Fruit fly (Drosophila melanogaster) whole organism, adult: ENCODE measurements around the gene Dnai2.

Experiments used
- CG11617 ChIP-seq: fragments of 200-800 bp; sonication (Bioruptor generic); optimal IDR thresholded peaks from 2 replicates; lab custom pipeline; 2017; ENCODE audit warnings: mild to moderate bottlenecking, missing biosample characterization, missing genetic modification reagents, missing genetic modification characterization
- CG12768 ChIP-seq: fragments of 200-800 bp; sonication (Bioruptor generic); optimal IDR thresholded peaks from 2 replicates; lab custom pipeline; 2017; ENCODE audit warnings: missing biosample characterization, missing genetic modification characterization, mild to moderate bottlenecking, moderate library complexity, missing genetic modification reagents
- CG14711 ChIP-seq: fragments of 200-800 bp; sonication (Bioruptor generic); optimal IDR thresholded peaks from 2 replicates; lab custom pipeline; 2018; ENCODE audit warnings: missing biosample characterization, mild to moderate bottlenecking, missing genetic modification characterization, moderate library complexity
- CG1620 ChIP-seq: fragments of 200-800 bp; sonication (Bioruptor generic); optimal IDR thresholded peaks from 2 replicates; lab custom pipeline; 2016; ENCODE audit warnings: missing biosample characterization, missing genetic modification characterization
- CG33017 ChIP-seq: fragments of 200-800 bp; sonication (Bioruptor generic); optimal IDR thresholded peaks from 2 replicates; lab custom pipeline; 2018; ENCODE audit warnings: missing biosample characterization, mild to moderate bottlenecking, missing genetic modification characterization, moderate library complexity
- CG5204 ChIP-seq: fragments of 200-800 bp; sonication (Bioruptor generic); optimal IDR thresholded peaks from 2 replicates; lab custom pipeline; 2016; ENCODE audit warnings: missing biosample characterization, missing genetic modification characterization
- CG7045 ChIP-seq: fragments of 200-800 bp; sonication (Bioruptor generic); optimal IDR thresholded peaks from 2 replicates; lab custom pipeline; 2017; ENCODE audit warnings: missing biosample characterization, mild to moderate bottlenecking, missing genetic modification characterization
- CG7101 ChIP-seq: fragments of 200-800 bp; sonication (Bioruptor generic); optimal IDR thresholded peaks from 2 replicates; lab custom pipeline; 2018; ENCODE audit warnings: missing biosample characterization, mild to moderate bottlenecking, missing genetic modification characterization, moderate library complexity
- Clk ChIP-seq: fragments of 200-800 bp; sonication (Bioruptor generic); optimal IDR thresholded peaks from 2 replicates; lab custom pipeline; 2017; ENCODE audit warnings: missing biosample characterization, missing genetic modification characterization
- Crg-1 ChIP-seq: fragments of 200-800 bp; sonication (Bioruptor generic); optimal IDR thresholded peaks from 2 replicates; lab custom pipeline; 2016; ENCODE audit warnings: missing biosample characterization, missing genetic modification characterization
- Hr96 ChIP-seq: fragments of 200-800 bp; sonication (Bioruptor generic); optimal IDR thresholded peaks from 2 replicates; lab custom pipeline; 2016; ENCODE audit warnings: missing biosample characterization, missing genetic modification characterization
- Mnt ChIP-seq: fragments of 200-800 bp; sonication (Bioruptor generic); optimal IDR thresholded peaks from 2 replicates; lab custom pipeline; 2016; ENCODE audit warnings: missing biosample characterization, mild to moderate bottlenecking, missing genetic modification characterization
- bab1 ChIP-seq: fragments of 200-800 bp; sonication (Bioruptor generic); optimal IDR thresholded peaks from 3 replicates; lab custom pipeline; 2019; ENCODE audit warnings: missing biosample characterization, mild to moderate bottlenecking, missing genetic modification characterization, moderate library complexity
- cic ChIP-seq: fragments of 200-800 bp; sonication (Bioruptor generic); optimal IDR thresholded peaks from 2 replicates; lab custom pipeline; 2017; ENCODE audit warnings: missing biosample characterization, mild to moderate bottlenecking, missing genetic modification characterization, moderate library complexity
- cnc ChIP-seq, 2 experiments: fragments of >200 bp; optimal IDR thresholded peaks; 2 replicates each; lab custom pipeline; 2017
- kay ChIP-seq: fragments of 200-800 bp; sonication (Bioruptor generic); peaks from one replicate; lab custom pipeline; 2016; ENCODE audit warnings: missing biosample characterization, missing genetic modification characterization, borderline replicate concordance
- ovo ChIP-seq: fragments of 200-800 bp; sonication (Bioruptor generic); optimal IDR thresholded peaks from 2 replicates; lab custom pipeline; 2016; ENCODE audit warnings: missing biosample characterization, missing genetic modification characterization
- pad ChIP-seq: fragments of 200-800 bp; sonication (Bioruptor generic); optimal IDR thresholded peaks from 3 replicates; lab custom pipeline; 2017; ENCODE audit warnings: missing biosample characterization, missing genetic modification characterization, mild to moderate bottlenecking, moderate library complexity, missing genetic modification reagents
- tj ChIP-seq: fragments of 200-800 bp; sonication (Bioruptor generic); optimal IDR thresholded peaks from 3 replicates; lab custom pipeline; 2017; ENCODE audit warnings: missing biosample characterization, mild to moderate bottlenecking, missing genetic modification characterization, moderate library complexity
- toe ChIP-seq: fragments of 200-800 bp; sonication (Bioruptor generic); optimal IDR thresholded peaks from 2 replicates; lab custom pipeline; 2016; ENCODE audit warnings: missing biosample characterization, missing genetic modification characterization

Dnai2 gene

DNA sequence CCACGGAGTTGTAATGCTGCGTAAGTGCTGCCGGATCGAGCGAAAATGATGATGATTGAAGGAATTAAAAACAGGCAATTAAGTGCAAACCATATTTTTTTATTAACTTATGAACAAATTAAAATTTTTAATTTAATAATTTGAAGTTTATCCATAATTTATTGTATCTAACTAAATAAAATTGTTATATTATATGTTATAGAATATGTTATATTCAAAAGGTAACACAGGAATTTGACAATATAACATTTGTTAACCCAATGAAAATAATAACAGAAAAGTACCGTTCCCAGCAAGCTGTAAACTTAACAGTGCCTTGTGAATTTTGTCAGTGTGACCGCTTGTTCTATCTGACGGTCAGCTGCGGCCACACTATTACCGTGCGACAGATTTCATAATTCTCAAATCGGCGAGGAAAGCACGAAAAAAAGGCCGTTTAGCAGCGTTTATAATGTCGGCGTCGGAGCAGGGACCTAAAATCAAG, 9.6 kb upstream of the Dnai2 start, which contains the start of the genes Ccdc56 and mtTFB1:
TSS of gene Ccdc56 (plus strand) at position 347 of the 484 bp plus-strand sequence.
TSS of gene mtTFB1 (plus strand) at position 347 of the 484 bp plus-strand sequence.
- TF ChIP-seq cic (no peak), Hr96 (GFP tag; lab: Kevin White, UChicago) (peak; percentile 3), CG14711 (no peak), CG7045 (GFP tag; lab: Kevin White, UChicago) (no peak), tj (GFP tag; lab: Kevin White, UChicago) (no peak), Mnt (GFP tag; lab: Kevin White, UChicago) (peak; percentile 50), cnc (optimal IDR thresholded peaks at IDR 0.05; lab: Kevin White, UChicago) (no peak)

DNA sequence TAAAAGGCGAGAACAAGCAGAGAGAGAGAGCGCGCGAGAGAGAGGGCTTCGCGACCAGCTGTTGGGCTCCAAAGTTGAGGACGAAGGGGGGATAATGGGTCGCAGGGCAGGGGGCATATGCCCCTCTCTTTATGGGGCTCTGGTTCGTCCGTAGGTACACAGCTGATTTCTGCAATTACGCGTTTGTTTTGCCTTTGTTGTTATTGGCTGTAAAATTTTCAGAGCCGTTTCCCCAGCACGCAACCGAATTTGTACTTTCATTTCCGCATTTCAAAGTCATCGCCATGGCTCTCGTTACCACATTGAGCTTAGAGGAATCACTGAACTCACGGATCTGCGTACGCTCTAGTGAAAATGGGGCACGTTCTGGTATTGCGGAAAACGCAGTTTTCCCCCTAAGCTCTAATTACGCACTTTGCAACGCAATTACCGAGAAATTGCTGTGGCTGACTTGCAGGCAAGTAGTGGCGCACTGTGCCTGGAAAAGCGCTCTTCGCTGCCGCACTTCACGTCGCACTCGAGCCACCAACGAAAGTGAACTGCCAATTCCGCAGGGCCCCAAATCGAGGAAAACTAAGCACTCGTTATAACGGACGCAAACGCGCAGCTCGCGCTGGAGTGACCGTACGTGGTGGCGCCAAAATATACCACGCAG, 9.0 kb upstream of the Dnai2 start, which contains the start of gene CG11658:
TSS of gene CG11658 (minus strand) at position 576 of the 655 bp plus-strand sequence.
- no peak for TF ChIP-seq CG7101
- TF ChIP-seq toe (GFP tag; lab: Kevin White, UChicago) = no peak
- no peak for TF ChIP-seq CG1620 (GFP tag; lab: Kevin White, UChicago)
- peak; percentile 35 for TF ChIP-seq CG11617
- TF ChIP-seq CG12768 (GFP tag; lab: Kevin White, UChicago) = peak; percentile 54
- TF ChIP-seq bab1 (GFP tag; lab: Kevin White, UChicago) = peak; percentile 77
- TF ChIP-seq Clk = no peak
- TF ChIP-seq cic = peak; percentile 73
- TF ChIP-seq ovo (GFP tag; lab: Kevin White, UChicago) = no peak
- no peak for TF ChIP-seq Hr96 (GFP tag; lab: Kevin White, UChicago)
- no peak for TF ChIP-seq CG5204 (GFP tag; lab: Kevin White, UChicago)
- peak; percentile 69 for TF ChIP-seq pad (GFP tag; lab: Kevin White, UChicago)
- TF ChIP-seq cnc (optimal IDR thresholded peaks at IDR 0.05; lab: Kevin White, UChicago) = no peak

DNA sequence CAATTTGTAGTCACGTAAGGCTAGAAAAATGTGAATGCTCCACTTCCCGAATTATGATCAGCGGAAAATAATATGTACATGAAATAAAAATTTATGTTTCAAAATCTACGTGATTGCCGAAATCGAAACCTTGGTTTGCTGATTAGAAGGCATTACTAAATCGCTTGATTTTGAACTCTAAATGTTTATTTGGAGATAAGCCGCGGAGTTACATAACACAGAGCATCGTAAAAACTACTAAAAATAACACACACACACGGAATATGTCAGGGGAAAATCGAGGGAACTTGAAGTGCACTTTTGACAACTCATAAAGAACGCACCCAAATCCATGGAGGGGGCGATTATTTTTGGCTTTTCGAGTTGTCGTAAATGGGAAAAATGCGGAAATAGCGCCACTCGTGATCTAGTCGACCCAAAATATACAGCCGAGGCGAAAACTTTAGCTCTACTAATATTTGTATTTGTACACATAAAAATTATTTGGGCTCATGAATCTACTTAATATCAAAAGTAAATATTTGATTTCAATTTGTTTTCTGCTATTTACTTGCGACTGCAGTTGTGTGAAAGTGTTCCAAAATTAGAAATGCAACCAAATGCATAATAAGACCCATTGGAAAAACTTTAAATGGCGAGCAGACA, 6.0 kb upstream of the Dnai2 start:
- TF ChIP-seq toe (GFP tag; lab: Kevin White, UChicago) = no peak
- TF ChIP-seq tj (GFP tag; lab: Kevin White, UChicago) = no peak
- no peak for TF ChIP-seq kay (GFP tag; lab: Kevin White, UChicago)
- no peak for TF ChIP-seq Hr96 (GFP tag; lab: Kevin White, UChicago)
- TF ChIP-seq Clk = no peak
- no peak for TF ChIP-seq CG33017 (tag; lab: Kevin White, UChicago)
- no peak for TF ChIP-seq CG5204 (GFP tag; lab: Kevin White, UChicago)
- TF ChIP-seq CG14711 = no peak
- no peak for TF ChIP-seq ovo (GFP tag; lab: Kevin White, UChicago)
- TF ChIP-seq Mnt (GFP tag; lab: Kevin White, UChicago) = no peak
- TF ChIP-seq cic = no peak

DNA sequence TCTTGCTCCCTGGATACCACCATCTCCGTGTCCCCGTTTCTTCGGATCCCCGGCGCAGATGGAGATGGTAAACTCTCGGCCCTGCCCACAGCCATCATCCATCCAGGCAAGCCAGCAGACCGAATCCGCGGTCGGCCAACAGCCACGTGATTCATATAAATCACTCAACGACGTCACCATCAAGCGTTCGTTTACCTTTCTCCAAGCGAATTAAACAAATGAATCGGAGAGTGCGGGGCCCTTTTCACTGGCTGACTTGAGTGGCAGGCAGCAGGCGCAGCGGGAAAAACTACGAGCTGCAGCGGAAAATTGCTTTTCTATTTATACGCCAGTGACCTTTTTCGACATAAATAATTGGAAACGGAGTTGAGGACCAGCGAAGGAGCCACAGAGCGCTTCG, 4.5 kb upstream of the Dnai2 start:
- TF ChIP-seq CG14711 (no peak), CG7045 (GFP tag; lab: Kevin White, UChicago) (no peak), CG7101 (no peak), ovo (GFP tag; lab: Kevin White, UChicago) (no peak), Crg-1 (GFP tag; lab: Kevin White, UChicago) (no peak), CG1620 (GFP tag; lab: Kevin White, UChicago) (no peak), Hr96 (GFP tag; lab: Kevin White, UChicago) (no peak)

DNA sequence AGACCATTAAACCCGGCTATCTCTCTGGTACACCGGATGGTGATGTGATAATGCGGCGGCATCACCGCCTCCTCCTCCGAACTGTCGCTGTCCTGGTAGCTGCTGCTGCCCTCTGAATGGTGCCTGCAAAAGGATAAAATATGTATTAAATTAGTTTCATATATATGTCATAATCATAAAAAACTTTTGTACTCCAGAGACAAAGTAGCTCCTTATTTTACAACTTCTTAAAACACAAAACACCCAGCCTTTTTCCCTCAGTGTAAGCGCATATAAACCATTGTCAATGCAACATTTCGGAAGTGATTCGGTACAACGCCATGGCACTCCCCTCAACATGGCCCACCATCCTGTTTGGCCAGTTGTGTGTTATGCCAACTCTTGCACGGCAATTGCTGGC, 2.6 kb upstream of the Dnai2 start:
- no peak for TF ChIP-seq CG7101
- TF ChIP-seq kay (GFP tag; lab: Kevin White, UChicago) = no peak
- no peak for TF ChIP-seq bab1 (GFP tag; lab: Kevin White, UChicago)
- no peak for TF ChIP-seq Mnt (GFP tag; lab: Kevin White, UChicago)

DNA sequence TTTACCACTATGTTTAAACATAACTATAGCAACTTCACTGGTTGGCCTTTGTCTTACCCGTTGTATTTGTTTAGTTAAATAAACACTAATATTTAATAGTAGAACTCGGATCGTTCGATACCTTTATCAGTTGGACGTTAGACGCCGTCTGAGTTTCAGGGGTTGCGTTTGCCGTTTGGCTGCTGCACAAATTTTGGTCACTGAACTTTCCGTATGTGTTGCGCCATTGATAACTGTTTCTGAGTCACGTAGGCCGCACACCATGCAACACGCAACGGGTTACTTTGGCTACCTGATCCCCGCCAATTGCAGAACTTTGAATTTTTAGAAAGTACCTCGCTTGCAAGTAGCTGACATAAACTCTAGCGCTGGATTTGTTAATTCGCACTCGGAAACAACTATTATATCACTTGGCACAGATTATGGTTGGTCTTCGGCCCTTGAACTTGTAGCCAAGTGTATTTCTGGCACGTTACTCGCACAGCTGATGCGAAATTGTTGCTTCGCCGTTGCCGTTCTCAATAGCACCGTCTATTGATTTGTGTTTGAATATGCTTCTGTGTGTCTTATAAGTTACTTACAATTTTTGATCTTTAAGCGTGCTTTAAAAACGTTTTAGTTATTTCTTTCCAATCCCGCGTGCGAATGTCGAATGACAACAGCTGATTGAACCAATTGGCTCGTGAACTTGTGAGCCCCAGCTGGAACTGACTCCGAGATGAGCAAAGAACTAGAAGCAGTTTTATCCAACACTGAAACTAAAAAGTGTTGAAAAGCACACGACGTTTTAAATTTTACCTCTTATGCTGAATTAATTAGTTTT, 2.6 kb downstream of the Dnai2 start, which contains the start of gene Dph1:
TSS of gene Dph1 (minus strand) at position 670 of the 823 bp plus-strand sequence.
- TF ChIP-seq pad (GFP tag; lab: Kevin White, UChicago) (peak; percentile 62), Clk (peak; percentile 44), toe (GFP tag; lab: Kevin White, UChicago) (no peak), CG12768 (GFP tag; lab: Kevin White, UChicago) (peak; percentile 54), kay (GFP tag; lab: Kevin White, UChicago) (peak; percentile 57), Mnt (GFP tag; lab: Kevin White, UChicago) (peak; percentile 95), CG14711 (peak; percentile 40), ovo (GFP tag; lab: Kevin White, UChicago) (peak; percentile 8), bab1 (GFP tag; lab: Kevin White, UChicago) (peak; percentile 79), tj (GFP tag; lab: Kevin White, UChicago) (peak; percentile 53), cic (peak; percentile 70), CG11617 (peak; percentile 76), Crg-1 (GFP tag; lab: Kevin White, UChicago) (peak; percentile 88), CG33017 (tag; lab: Kevin White, UChicago) (peak; percentile 11), CG5204 (GFP tag; lab: Kevin White, UChicago) (no peak), cnc (optimal IDR thresholded peaks at IDR 0.05; lab: Kevin White, UChicago) (no peak), CG7101 (peak; percentile 63), Hr96 (GFP tag; lab: Kevin White, UChicago) (peak; percentile 71), CG7045 (GFP tag; lab: Kevin White, UChicago) (peak; percentile 79), CG1620 (GFP tag; lab: Kevin White, UChicago) (peak; percentile 64)
